Worm (Caenorhabditis elegans): ENCODE data around the gene cng-2.

- TF ChIP-seq lin-14 (GFP tag; optimal IDR thresholded peaks at IDR 0.05) (peak; percentile 52), pax-3 (tag; optimal IDR thresholded peaks at IDR 0.05) (no peak), nhr-76 (tag; optimal IDR thresholded peaks at IDR 0.05) (no peak), lin-13 (GFP tag; optimal IDR thresholded peaks at IDR 0.05) (no peak), tbx-2 (tag; optimal IDR thresholded peaks at IDR 0.05) (peak; percentile 34), fkh-10 (GFP tag; optimal IDR thresholded peaks at IDR 0.05) (no peak), lin-15B (tag; optimal IDR thresholded peaks at IDR 0.05) (no peak), nhr-19 (GFP tag; conservative IDR thresholded peaks at IDR 0.05) (no peak), elt-2 (tag; optimal IDR thresholded peaks at IDR 0.05) (no peak), nhr-20 (tag; optimal IDR thresholded peaks at IDR 0.05) (no peak), unc-62 (GFP tag; optimal IDR thresholded peaks at IDR 0.05) (no peak), snpc-4 (tag; optimal IDR thresholded peaks at IDR 0.05) (no peak)
Observed at ce11 chrIV:2077159-2077835, 40.3 kb downstream of the cng-2 start.

Measured in whole organism, L1 larva.